Worm (Caenorhabditis elegans): Measurements from ENCODE around the gene acs-15.

DNA sequence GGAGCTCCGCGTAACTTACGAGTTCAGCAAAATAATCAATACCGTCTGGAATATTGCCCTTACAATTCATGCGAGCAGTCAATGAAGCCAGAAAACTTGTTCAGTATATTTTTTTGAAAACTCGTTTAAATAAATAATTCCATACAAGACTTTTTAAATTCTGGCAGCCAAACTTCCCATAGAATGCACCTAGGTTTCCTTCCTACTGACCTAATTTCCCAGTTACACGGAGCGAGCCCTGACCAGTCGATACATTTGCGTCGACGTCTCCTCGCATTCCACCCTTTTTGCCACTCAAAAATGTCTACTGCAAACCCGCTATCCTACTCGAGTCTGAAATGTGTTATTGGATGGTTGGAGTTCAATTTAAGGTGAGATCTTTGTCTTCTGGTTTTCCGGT, 15.5 kb upstream of the acs-15 start, which contains the start of gene fbxc-30:
- TF ChIP-seq ama-1 (optimal IDR thresholded peaks at IDR 0.05) = no peak
- TF ChIP-seq madf-5 (GFP tag; IDR thresholded peaks at IDR 0.05) = no peak
- no peak for TF ChIP-seq unc-62 (GFP tag; optimal IDR thresholded peaks at IDR 0.05 in 1 of 2)
- TF ChIP-seq unc-62 (tag; optimal IDR thresholded peaks at IDR 0.05) = no peak
- no peak for TF ChIP-seq ZK337.2 (GFP tag; IDR thresholded peaks at IDR 0.05)
